Fruit fly (Drosophila melanogaster) whole organism, prepupa: ENCODE measurements around the gene CG15203.

ENCODE experiments used
- Blimp-1 ChIP-seq: fragments of 200-800 bp; sonication (Bioruptor generic); optimal IDR thresholded peaks from 3 replicates; lab custom pipeline; 2017; ENCODE audit warnings: missing biosample characterization, missing genetic modification characterization, mild to moderate bottlenecking, moderate library complexity, missing genetic modification reagents
- CG10631 ChIP-seq: fragments of 200-800 bp; sonication (Bioruptor generic); optimal IDR thresholded peaks from 2 replicates; lab custom pipeline; 2016; ENCODE audit warnings: missing biosample characterization, missing genetic modification characterization
- CG10669 ChIP-seq: fragments of 200-800 bp; sonication (Bioruptor generic); optimal IDR thresholded peaks from 3 replicates; lab custom pipeline; 2018; ENCODE audit warnings: missing biosample characterization, mild to moderate bottlenecking, missing genetic modification characterization, moderate library complexity
- CG11294 ChIP-seq: fragments of 200-800 bp; sonication (Bioruptor generic); IDR thresholded peaks from 2 replicates; pipeline ENCODE4 v1.3.6; 2022; ENCODE audit warnings: missing biosample characterization, missing genetic modification characterization
- CG11762 ChIP-seq: fragments of 200-800 bp; sonication (Bioruptor generic); optimal IDR thresholded peaks from 3 replicates; lab custom pipeline; 2016; ENCODE audit warnings: missing biosample characterization, missing genetic modification characterization; ENCODE audit not compliant: insufficient read depth
- CG11902 ChIP-seq: fragments of 200-800 bp; sonication (Bioruptor generic); optimal IDR thresholded peaks from 3 replicates; lab custom pipeline; 2016; ENCODE audit warnings: missing biosample characterization, missing genetic modification characterization
- CG1621 ChIP-seq: fragments of 200-800 bp; sonication (Bioruptor generic); optimal IDR thresholded peaks from 3 replicates; lab custom pipeline; 2018; ENCODE audit warnings: missing biosample characterization, mild to moderate bottlenecking, missing genetic modification characterization
- CG16779 ChIP-seq: fragments of 200-800 bp; sonication (Bioruptor generic); optimal IDR thresholded peaks from 3 replicates; lab custom pipeline; 2017; ENCODE audit warnings: missing biosample characterization, mild to moderate bottlenecking, missing genetic modification characterization
- CG3032 ChIP-seq: fragments of 200-800 bp; optimal IDR thresholded peaks from 2 replicates; lab custom pipeline; 2019; ENCODE audit warnings: missing biosample characterization, mild to moderate bottlenecking, missing genetic modification characterization, moderate library complexity
- CG31627 ChIP-seq: fragments of 200-800 bp; sonication (Bioruptor generic); optimal IDR thresholded peaks from 3 replicates; lab custom pipeline; 2016; ENCODE audit warnings: missing biosample characterization, missing genetic modification characterization
- CG32006 ChIP-seq: fragments of 200-800 bp; sonication (Bioruptor generic); optimal IDR thresholded peaks from 3 replicates; lab custom pipeline; 2017; ENCODE audit warnings: missing biosample characterization, mild to moderate bottlenecking, missing genetic modification characterization
- CG34406 ChIP-seq: fragments of 200-800 bp; sonication (Bioruptor generic); optimal IDR thresholded peaks from 3 replicates; lab custom pipeline; 2016; ENCODE audit warnings: missing biosample characterization, missing genetic modification characterization
- CG3919 ChIP-seq: fragments of 200-800 bp; sonication (Bioruptor generic); optimal IDR thresholded peaks from 3 replicates; lab custom pipeline; 2016; ENCODE audit warnings: missing biosample characterization, missing genetic modification characterization
- CG4318 ChIP-seq: fragments of 200-800 bp; sonication (Bioruptor generic); optimal IDR thresholded peaks from 3 replicates; lab custom pipeline; 2017; ENCODE audit warnings: missing biosample characterization, mild to moderate bottlenecking, missing genetic modification characterization
- CG6163 ChIP-seq: fragments of 200-800 bp; sonication (Bioruptor generic); IDR thresholded peaks from 3 replicates; pipeline ENCODE4 v1.3.6; 2022; ENCODE audit warnings: missing biosample characterization, missing genetic modification characterization
- CG6276 ChIP-seq: fragments of 200-800 bp; sonication (Bioruptor generic); optimal IDR thresholded peaks from 2 replicates; lab custom pipeline; 2017; ENCODE audit warnings: missing biosample characterization, mild to moderate bottlenecking, missing genetic modification characterization
- CG6792 ChIP-seq: fragments of 200-800 bp; sonication (Bioruptor generic); optimal IDR thresholded peaks from 3 replicates; lab custom pipeline; 2016; ENCODE audit warnings: missing biosample characterization, missing genetic modification characterization
- CG6808 ChIP-seq: fragments of 200-800 bp; sonication (Bioruptor generic); optimal IDR thresholded peaks from 3 replicates; lab custom pipeline; 2017; ENCODE audit warnings: missing biosample characterization, missing genetic modification characterization, mild to moderate bottlenecking, moderate library complexity, missing genetic modification reagents
- CG6854 ChIP-seq: fragments of 200-800 bp; sonication (Bioruptor generic); optimal IDR thresholded peaks from 2 replicates; lab custom pipeline; 2017; ENCODE audit warnings: missing biosample characterization, mild to moderate bottlenecking, missing genetic modification characterization
- CG7368 ChIP-seq: fragments of 200-800 bp; sonication (Bioruptor generic); optimal IDR thresholded peaks from 3 replicates; lab custom pipeline; 2016; ENCODE audit warnings: missing biosample characterization, missing genetic modification characterization
- CG8119 ChIP-seq: fragments of 200-800 bp; sonication (Bioruptor generic); IDR thresholded peaks from 3 replicates; pipeline ENCODE4 v1.3.6; 2022; ENCODE audit warnings: missing biosample characterization, missing genetic modification characterization
- CG8319 ChIP-seq: fragments of 200-800 bp; sonication (Bioruptor generic); optimal IDR thresholded peaks from 3 replicates; lab custom pipeline; 2016; ENCODE audit warnings: missing biosample characterization, missing genetic modification characterization
- CG9139 ChIP-seq: fragments of 200-800 bp; sonication (Bioruptor generic); optimal IDR thresholded peaks from 3 replicates; lab custom pipeline; 2017; ENCODE audit warnings: missing biosample characterization, mild to moderate bottlenecking, missing genetic modification characterization
- Eip75B ChIP-seq: fragments of 200-800 bp; sonication (Bioruptor generic); optimal IDR thresholded peaks from 3 replicates; lab custom pipeline; 2016; ENCODE audit warnings: missing biosample characterization, missing genetic modification characterization
- Eip78C ChIP-seq: fragments of 200-800 bp; sonication (Bioruptor generic); peaks from one replicate; lab custom pipeline; 2016; ENCODE audit warnings: missing biosample characterization, missing genetic modification characterization
- Eip93F ChIP-seq: fragments of 200-800 bp; sonication (Bioruptor generic); optimal IDR thresholded peaks from 2 replicates; lab custom pipeline; 2016; ENCODE audit warnings: missing biosample characterization, mild to moderate bottlenecking, missing genetic modification characterization
- Ets21C ChIP-seq: fragments of 200-800 bp; sonication (Bioruptor generic); optimal IDR thresholded peaks from 3 replicates; lab custom pipeline; 2016; ENCODE audit warnings: missing biosample characterization, missing genetic modification characterization
- Gug ChIP-seq: fragments of 200-800 bp; sonication (Bioruptor generic); IDR thresholded peaks from 2 replicates; pipeline ENCODE4 v1.3.6; 2022; ENCODE audit warnings: missing biosample characterization, missing genetic modification characterization
- Hr38 ChIP-seq: sonication (Bioruptor generic); optimal IDR thresholded peaks from 2 replicates; lab custom pipeline; 2016; ENCODE audit warnings: missing biosample characterization, missing genetic modification characterization
- Hr39 ChIP-seq: fragments of 200-800 bp; sonication (Bioruptor generic); optimal IDR thresholded peaks from 2 replicates; lab custom pipeline; 2016; ENCODE audit warnings: missing biosample characterization, missing genetic modification characterization
- Hr4 ChIP-seq: fragments of 200-800 bp; sonication (Bioruptor generic); optimal IDR thresholded peaks from 3 replicates; lab custom pipeline; 2016; ENCODE audit warnings: missing biosample characterization, missing genetic modification characterization
- Lpt ChIP-seq: fragments of 200-800 bp; sonication (Bioruptor generic); optimal IDR thresholded peaks from 3 replicates; lab custom pipeline; 2016; ENCODE audit warnings: missing biosample characterization, missing genetic modification characterization
- Met ChIP-seq: fragments of 200-800 bp; sonication (Bioruptor generic); optimal IDR thresholded peaks from 3 replicates; lab custom pipeline; 2016; ENCODE audit warnings: missing biosample characterization, missing genetic modification characterization
- OdsH ChIP-seq: fragments of 200-800 bp; sonication (Bioruptor generic); optimal IDR thresholded peaks from 3 replicates; lab custom pipeline; 2016; ENCODE audit warnings: missing biosample characterization, missing genetic modification characterization
- Smox ChIP-seq: fragments of 200-800 bp; sonication (Bioruptor generic); optimal IDR thresholded peaks from 3 replicates; lab custom pipeline; 2016; ENCODE audit warnings: missing biosample characterization, missing genetic modification characterization
- Sox102F ChIP-seq: fragments of 200-800 bp; sonication (Bioruptor generic); optimal IDR thresholded peaks from 2 replicates; lab custom pipeline; 2016; ENCODE audit warnings: missing biosample characterization, mild to moderate bottlenecking, missing genetic modification characterization
- Sox14 ChIP-seq: fragments of 200-800 bp; sonication (Bioruptor generic); optimal IDR thresholded peaks from 3 replicates; lab custom pipeline; 2016; ENCODE audit warnings: missing biosample characterization, missing genetic modification characterization
- Sox15 ChIP-seq: fragments of 200-800 bp; sonication (Bioruptor generic); optimal IDR thresholded peaks from 3 replicates; lab custom pipeline; 2016; ENCODE audit warnings: missing biosample characterization, missing genetic modification characterization
- achi ChIP-seq: fragments of 200-800 bp; sonication (Bioruptor generic); optimal IDR thresholded peaks from 3 replicates; lab custom pipeline; 2016; ENCODE audit warnings: missing biosample characterization, missing genetic modification characterization
- acj6 ChIP-seq: fragments of 200-800 bp; sonication (Bioruptor generic); optimal IDR thresholded peaks from 3 replicates; lab custom pipeline; 2016; ENCODE audit warnings: missing biosample characterization, missing genetic modification characterization
- dac ChIP-seq: fragments of 200-800 bp; sonication (Bioruptor generic); optimal IDR thresholded peaks from 2 replicates; lab custom pipeline; 2017; ENCODE audit warnings: missing biosample characterization, mild to moderate bottlenecking, missing genetic modification characterization
- dsx ChIP-seq: fragments of 200-800 bp; optimal IDR thresholded peaks from 3 replicates; lab custom pipeline; 2019; ENCODE audit warnings: missing biosample characterization, mild to moderate bottlenecking, missing genetic modification characterization, moderate library complexity; ENCODE audit not compliant: poor library complexity, severe bottlenecking
- eg ChIP-seq: fragments of 200-800 bp; sonication (Bioruptor generic); IDR thresholded peaks from 3 replicates; pipeline ENCODE4 v1.3.6; 2022; ENCODE audit warnings: missing biosample characterization, missing genetic modification characterization
- fd59A ChIP-seq: fragments of 200-800 bp; sonication (Bioruptor generic); optimal IDR thresholded peaks from 2 replicates; lab custom pipeline; 2017; ENCODE audit warnings: missing biosample characterization, mild to moderate bottlenecking, missing genetic modification characterization, missing genetic modification reagents
- fkh ChIP-seq: fragments of 200-800 bp; sonication (Bioruptor generic); optimal IDR thresholded peaks from 3 replicates; lab custom pipeline; 2017; ENCODE audit warnings: missing biosample characterization, mild to moderate bottlenecking, missing genetic modification characterization, moderate library complexity
- pdm3 ChIP-seq: fragments of 200-800 bp; sonication (Bioruptor generic); optimal IDR thresholded peaks from 3 replicates; lab custom pipeline; 2016; ENCODE audit warnings: missing biosample characterization, missing genetic modification characterization
- salr ChIP-seq, 2 experiments: fragments of 200-800 bp; sonication (Bioruptor generic); optimal IDR thresholded peaks; 3 replicates each; lab custom pipeline; 2016 to 2018; ENCODE audit warnings: missing biosample characterization in 2 of 2, missing genetic modification characterization in 2 of 2, mild to moderate bottlenecking in 1 of 2
- spab ChIP-seq: fragments of 200-800 bp; sonication (Bioruptor generic); optimal IDR thresholded peaks from 2 replicates; lab custom pipeline; 2017; ENCODE audit warnings: missing biosample characterization, mild to moderate bottlenecking, missing genetic modification characterization, missing genetic modification reagents
- ss ChIP-seq, 2 experiments: fragments of 200-800 bp; sonication (Bioruptor generic); optimal IDR thresholded peaks; 2 replicates in 1 of 2; 3 replicates in 1 of 2; lab custom pipeline; 2017 to 2018; ENCODE audit warnings: mild to moderate bottlenecking in 2 of 2, missing biosample characterization in 2 of 2, missing genetic modification characterization in 2 of 2, moderate library complexity in 1 of 2
- svp ChIP-seq: fragments of 200-800 bp; sonication (Bioruptor generic); peaks from one replicate; lab custom pipeline; 2016; ENCODE audit warnings: missing biosample characterization, missing genetic modification characterization
- topi ChIP-seq: fragments of 200-800 bp; sonication (Bioruptor generic); optimal IDR thresholded peaks from 3 replicates; lab custom pipeline; 2016; ENCODE audit warnings: missing biosample characterization, missing genetic modification characterization
- vri ChIP-seq: fragments of 200-800 bp; sonication (Bioruptor generic); optimal IDR thresholded peaks from 3 replicates; lab custom pipeline; 2016; ENCODE audit warnings: missing biosample characterization, mild to moderate bottlenecking, missing genetic modification characterization

Gene CG15203

dm6 chrX:11081242-11081641 is 14.9 kb downstream of the CG15203 start:
- TF ChIP-seq CG3032 (tag; lab: Kevin White, UChicago) (no peak), Smox (GFP tag; lab: Kevin White, UChicago) (peak; percentile 9), CG7368 (no peak), ss (GFP tag; optimal IDR thresholded peaks at IDR 0.05; lab: Kevin White, UChicago) (no peak), topi (GFP tag; lab: Kevin White, UChicago) (peak; percentile 30), CG6163 (GFP tag; lab: Robert Waterston, UW) (0 out of 3 replicates have a peak, but pooled peaks have one; percentile 48), CG6854 (GFP tag; lab: Kevin White, UChicago) (no peak), CG6276 (GFP tag; lab: Kevin White, UChicago) (peak; percentile 56), Eip75B (GFP tag; lab: Kevin White, UChicago) (peak; percentile 25), CG6792 (GFP tag; lab: Kevin White, UChicago) (peak; percentile 40), pdm3 (GFP tag; lab: Kevin White, UChicago) (peak; percentile 59), CG4318 (GFP tag; lab: Kevin White, UChicago) (peak; percentile 32), CG11902 (no peak), Hr38 (GFP tag; lab: Kevin White, UChicago) (no peak), achi (peak; percentile 49), Blimp-1 (GFP tag; lab: Kevin White, UChicago) (no peak), dsx (GFP tag; lab: Kevin White, UChicago) (no peak), CG9139 (GFP tag; lab: Kevin White, UChicago) (no peak), CG1621 (tag; lab: Kevin White, UChicago) (peak; percentile 13), CG31627 (peak; percentile 14), Eip78C (peak; percentile 80), Sox14 (peak; percentile 34), CG34406 (GFP tag; lab: Kevin White, UChicago) (peak; percentile 32), CG16779 (tag; lab: Kevin White, UChicago) (no peak), salr (GFP tag; optimal IDR thresholded peaks at IDR 0.05; lab: Kevin White, UChicago) (peak; percentile 16 to 22), vri (GFP tag; lab: Kevin White, UChicago) (no peak), fkh (GFP tag; lab: Kevin White, UChicago) (no peak), Gug (GFP tag; lab: Robert Waterston, UW) (peak; percentile 54), CG11762 (GFP tag; lab: Kevin White, UChicago) (peak; percentile 30), Hr4 (GFP tag; lab: Kevin White, UChicago) (no peak), CG8119 (GFP tag; lab: Robert Waterston, UW) (peak; percentile 71), Ets21C (GFP tag; lab: Kevin White, UChicago) (no peak), Sox15 (GFP tag; lab: Kevin White, UChicago) (no peak), CG3919 (GFP tag; lab: Kevin White, UChicago) (peak; percentile 33), Met (no peak), acj6 (no peak), Hr39 (GFP tag; lab: Kevin White, UChicago) (peak; percentile 33), OdsH (GFP tag; lab: Kevin White, UChicago) (peak; percentile 64), CG32006 (peak; percentile 71), Lpt (peak; percentile 6), Eip93F (GFP tag; lab: Kevin White, UChicago) (no peak), svp (GFP tag; lab: Kevin White, UChicago) (peak; percentile 51), fd59A (GFP tag; lab: Kevin White, UChicago) (peak; percentile 41), CG10669 (peak; percentile 60), eg (GFP tag; lab: Robert Waterston, UW) (peak; percentile 79), CG6808 (GFP tag; lab: Kevin White, UChicago) (peak; percentile 32), CG8319 (GFP tag; lab: Kevin White, UChicago) (no peak), dac (GFP tag; lab: Kevin White, UChicago) (no peak), spab (GFP tag; lab: Kevin White, UChicago) (peak; percentile 39), CG10631 (GFP tag; lab: Kevin White, UChicago) (peak; percentile 45), Sox102F (peak; percentile 9), CG11294 (GFP tag; lab: Robert Waterston, UW) (peak; percentile 41; the same call in 1 of the 2 replicates)
